Fruit fly (Drosophila melanogaster) S2 (cell line): ENCODE results near the gene CG9630.

Experiments
- CG8478 ChIP-seq: fragments of >200 bp; optimal IDR thresholded peaks from 2 replicates; lab custom pipeline; 2018
- CTCF ChIP-seq, 2 experiments: fragments of >200 bp; optimal IDR thresholded peaks; 2 replicates each; lab custom pipeline; 2018

DNA sequence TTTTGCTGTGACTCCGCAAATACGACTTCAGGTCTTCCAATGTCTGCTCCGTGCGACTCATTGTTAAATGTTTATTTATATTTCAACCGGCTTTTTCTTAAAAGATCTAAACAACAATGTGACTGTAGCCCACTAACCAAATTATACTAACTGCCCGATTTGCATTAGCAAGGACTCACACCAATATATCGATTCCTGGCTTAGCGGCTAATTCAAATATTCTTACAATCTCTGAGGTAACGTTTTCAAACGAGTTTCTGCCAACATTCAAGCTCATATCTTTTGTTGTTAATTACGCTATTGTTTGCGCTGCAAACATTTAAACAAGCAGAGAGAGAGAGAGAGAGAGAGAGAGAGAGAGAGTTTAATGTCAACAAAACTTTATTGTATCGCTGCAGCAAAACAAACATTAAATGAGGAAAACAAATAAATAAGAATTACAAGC is 38.8 kb upstream of the CG9630 start, which contains the start of gene tex:
- TF ChIP-seq CG8478 (lab: Kevin White, UChicago) (no peak), CTCF (optimal IDR thresholded peaks at IDR 0.05; lab: Kevin White, UChicago) (no peak)
